Worm (Caenorhabditis elegans) whole organism, mixed stage, embryonic: ENCODE results near the gene F22F1.2.

ENCODE experiments used
- ceh-39 ChIP-seq: fragments of 150-350 bp; optimal IDR thresholded peaks from 2 replicates; lab custom pipeline; 2014; ENCODE audit warnings: missing biosample characterization, missing genetic modification characterization
- ces-1 ChIP-seq: fragments of 150-350 bp; optimal IDR thresholded peaks from 2 replicates; lab custom pipeline; 2014; ENCODE audit warnings: missing biosample characterization, missing genetic modification reagents, missing genetic modification characterization
- elt-3 ChIP-seq: fragments of 150-350 bp; optimal IDR thresholded peaks from 2 replicates; lab custom pipeline; 2014; ENCODE audit warnings: missing biosample characterization, missing genetic modification characterization
- hlh-1 ChIP-seq: fragments of 150-350 bp; optimal IDR thresholded peaks from 2 replicates; lab custom pipeline; 2014; ENCODE audit warnings: missing biosample characterization, missing genetic modification reagents, missing genetic modification characterization
- lsy-2 ChIP-seq: fragments of 150-350 bp; optimal IDR thresholded peaks from 2 replicates; lab custom pipeline; 2014; ENCODE audit warnings: missing biosample characterization, missing genetic modification characterization
- mls-2 ChIP-seq: sonication (generic microtip); optimal IDR thresholded peaks from 2 replicates; lab custom pipeline; 2016; ENCODE audit warnings: mild to moderate bottlenecking, missing genetic modification characterization, moderate library complexity, missing compliant biosample characterization
- nhr-12 ChIP-seq: fragments of 150-350 bp; optimal IDR thresholded peaks from 2 replicates; lab custom pipeline; 2014; ENCODE audit warnings: missing biosample characterization, missing genetic modification characterization
- nhr-28 ChIP-seq: fragments of 150-350 bp; optimal IDR thresholded peaks from 2 replicates; lab custom pipeline; 2014; ENCODE audit warnings: missing biosample characterization, missing genetic modification characterization
- nhr-76 ChIP-seq: sonication (generic microtip); optimal IDR thresholded peaks from 2 replicates; lab custom pipeline; 2017; ENCODE audit warnings: missing biosample characterization, missing genetic modification characterization
- pha-4 ChIP-seq: fragments of 150-350 bp; optimal IDR thresholded peaks from 2 replicates; lab custom pipeline; 2018; ENCODE audit warnings: missing biosample characterization, missing genetic modification reagents, missing genetic modification characterization
- sptf-1 ChIP-seq: sonication (generic microtip); optimal IDR thresholded peaks from 2 replicates; lab custom pipeline; 2017; ENCODE audit warnings: mild to moderate bottlenecking, missing genetic modification characterization, moderate library complexity, missing compliant biosample characterization
- unc-39 ChIP-seq: fragments of 150-350 bp; optimal IDR thresholded peaks from 2 replicates; lab custom pipeline; 2014; ENCODE audit warnings: missing biosample characterization, missing genetic modification characterization
- unc-62 ChIP-seq: fragments of 150-350 bp; optimal IDR thresholded peaks from 2 replicates; lab custom pipeline; 2014; ENCODE audit warnings: missing biosample characterization, missing genetic modification reagents, missing genetic modification characterization

ce11 chrX:8160016-8160415 is 9.5 kb upstream of the F22F1.2 start:
- TF ChIP-seq ces-1 (GFP tag; lab: Kevin White, UChicago) (no peak), unc-62 (GFP tag; lab: Kevin White, UChicago) (no peak), hlh-1 (tag; lab: Kevin White, UChicago) (peak; percentile 3), pha-4 (tag; lab: Kevin White, UChicago) (no peak), nhr-12 (tag; lab: Kevin White, UChicago) (no peak), unc-39 (tag; lab: Kevin White, UChicago) (no peak), mls-2 (tag; lab: Kevin White, UChicago) (no peak), elt-3 (no peak), lsy-2 (tag; lab: Kevin White, UChicago) (no peak), nhr-76 (no peak), sptf-1 (tag; lab: Kevin White, UChicago) (no peak), ceh-39 (tag; lab: Kevin White, UChicago) (peak; percentile 70), nhr-28 (no peak)
